Worm (Caenorhabditis elegans): Measurements from ENCODE around the gene Y51A2D.8.

DNA sequence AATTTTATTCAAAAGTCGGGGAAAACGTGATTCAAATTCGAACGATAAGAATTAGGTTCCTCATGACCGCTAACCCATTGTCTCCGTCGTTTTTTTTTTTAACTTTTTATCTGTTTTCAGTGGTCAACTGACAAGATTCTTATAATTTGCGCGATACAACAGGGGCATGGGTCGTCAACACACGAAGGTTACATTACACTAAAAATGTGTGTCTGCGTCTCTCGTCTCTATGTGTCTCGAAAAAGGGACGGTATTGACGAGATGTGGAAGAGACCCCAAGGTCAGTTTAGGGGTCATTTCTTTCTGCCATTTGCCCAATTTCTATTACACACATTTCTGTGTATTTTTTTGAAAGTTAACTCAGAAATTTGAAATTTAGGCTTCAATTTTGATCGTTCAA is 15.8 kb upstream of the Y51A2D.8 start:
- no peak for TF ChIP-seq ztf-29 (GFP tag; IDR thresholded peaks at IDR 0.05)
- TF ChIP-seq flt-1 (GFP tag; IDR thresholded peaks at IDR 0.05), result no peak
- TF ChIP-seq ref-1 (GFP tag; conservative IDR thresholded peaks at IDR 0.05), result no peak
- no peak for TF ChIP-seq ztf-23 (GFP tag; IDR thresholded peaks at IDR 0.05)
- TF ChIP-seq cog-1 (tag; optimal IDR thresholded peaks at IDR 0.05), result no peak

Data from whole organism, midembryonic.